Worm (Caenorhabditis elegans) whole organism, L2 larva: ENCODE data around the gene idpa-2.

Experiments
- skn-1 ChIP-seq: sonication (generic microtip); optimal IDR thresholded peaks from 2 replicates; lab custom pipeline; 2017; ENCODE audit warnings: missing biosample characterization, missing genetic modification characterization
- unc-62 ChIP-seq: fragments of 150-350 bp; optimal IDR thresholded peaks from 2 replicates; lab custom pipeline; 2014; ENCODE audit warnings: missing biosample characterization, missing genetic modification reagents, missing genetic modification characterization
- ztf-11 ChIP-seq: sonication (generic microtip); optimal IDR thresholded peaks from 2 replicates; lab custom pipeline; 2017; ENCODE audit warnings: missing biosample characterization, missing genetic modification characterization

- no peak for TF ChIP-seq ztf-11 (tag; lab: Kevin White, UChicago)
- TF ChIP-seq unc-62 (GFP tag; lab: Kevin White, UChicago), result no peak
- TF ChIP-seq skn-1 (tag; lab: Kevin White, UChicago), result no peak
These were observed 42.5 kb downstream of the idpa-2 start for ce11 chrII:8750056-8750455.
